Worm (Caenorhabditis elegans) whole organism, late embryonic: ENCODE measurements around the gene B0507.1.

Experiments used
- C08G9.2 ChIP-seq: sonication (generic microtip); optimal IDR thresholded peaks from 2 replicates; lab custom pipeline; 2016; ENCODE audit warnings: mild to moderate bottlenecking, missing genetic modification characterization, moderate library complexity, missing compliant biosample characterization
- F13H6.1 ChIP-seq: sonication (generic microtip); optimal IDR thresholded peaks from 2 replicates; lab custom pipeline; 2016; ENCODE audit warnings: missing genetic modification characterization, missing compliant biosample characterization
- Y22D7AL.16 ChIP-seq: sonication (generic microtip); optimal IDR thresholded peaks from 2 replicates; lab custom pipeline; 2016; ENCODE audit warnings: missing genetic modification characterization, missing compliant biosample characterization
- ama-1 ChIP-seq: fragments of 150-350 bp; optimal IDR thresholded peaks from 2 replicates; lab custom pipeline; 2014
- ceh-18 ChIP-seq: sonication (generic microtip); optimal IDR thresholded peaks from 2 replicates; lab custom pipeline; 2016; ENCODE audit warnings: missing genetic modification characterization, missing compliant biosample characterization
- ceh-22 ChIP-seq: sonication (generic microtip); optimal IDR thresholded peaks from 2 replicates; lab custom pipeline; 2017; ENCODE audit warnings: missing biosample characterization, missing genetic modification characterization
- ceh-30 ChIP-seq: fragments of 150-350 bp; optimal IDR thresholded peaks from 2 replicates; lab custom pipeline; 2014; ENCODE audit warnings: missing biosample characterization, missing genetic modification characterization
- ceh-31 ChIP-seq: sonication (generic microtip); optimal IDR thresholded peaks from 2 replicates; lab custom pipeline; 2016; ENCODE audit warnings: missing genetic modification characterization, missing compliant biosample characterization
- ceh-45 ChIP-seq: fragments of 200-800 bp; sonication (Bioruptor generic); IDR thresholded peaks from 2 replicates; pipeline ENCODE4 v1.3.6; 2022; ENCODE audit warnings: missing genetic modification reagents, missing genetic modification characterization, missing compliant biosample characterization
- ceh-48 ChIP-seq: sonication (generic microtip); optimal IDR thresholded peaks from 2 replicates; lab custom pipeline; 2016; ENCODE audit warnings: missing genetic modification characterization, inconsistent platforms, missing compliant biosample characterization
- ceh-6 ChIP-seq: fragments of 200-800 bp; sonication (Bioruptor generic); optimal IDR thresholded peaks from 2 replicates; lab custom pipeline; 2018; ENCODE audit warnings: mild to moderate bottlenecking, missing genetic modification characterization, missing compliant biosample characterization
- ceh-9 ChIP-seq: sonication (generic microtip); optimal IDR thresholded peaks from 2 replicates; lab custom pipeline; 2016; ENCODE audit warnings: mild to moderate bottlenecking, missing genetic modification characterization, inconsistent platforms, missing compliant biosample characterization
- che-1 ChIP-seq: sonication (generic microtip); optimal IDR thresholded peaks from 2 replicates; lab custom pipeline; 2016; ENCODE audit warnings: mild to moderate bottlenecking, missing genetic modification characterization, missing compliant biosample characterization
- dve-1 ChIP-seq: sonication (generic microtip); optimal IDR thresholded peaks from 2 replicates; lab custom pipeline; 2017; ENCODE audit warnings: antibody characterized with exemption, mild to moderate bottlenecking, missing genetic modification characterization, missing compliant biosample characterization
- elt-2 ChIP-seq: sonication (generic microtip); optimal IDR thresholded peaks from 2 replicates; lab custom pipeline; 2016; ENCODE audit warnings: missing genetic modification reagents, missing genetic modification characterization, missing compliant biosample characterization
- ets-4 ChIP-seq: sonication (generic microtip); optimal IDR thresholded peaks from 2 replicates; lab custom pipeline; 2016; ENCODE audit warnings: missing genetic modification characterization, missing compliant biosample characterization
- eyg-1 ChIP-seq: sonication (generic microtip); optimal IDR thresholded peaks from 2 replicates; lab custom pipeline; 2016; ENCODE audit warnings: missing genotype, missing genetic modification characterization, missing compliant biosample characterization
- fax-1 ChIP-seq: sonication (generic microtip); optimal IDR thresholded peaks from 2 replicates; lab custom pipeline; 2016; ENCODE audit warnings: missing genotype, missing genetic modification characterization, missing compliant biosample characterization
- fkh-6 ChIP-seq: sonication (generic microtip); optimal IDR thresholded peaks from 2 replicates; lab custom pipeline; 2016; ENCODE audit warnings: missing genetic modification characterization, missing compliant biosample characterization
- hlh-13 ChIP-seq: fragments of 200-800 bp; sonication (Bioruptor generic); optimal IDR thresholded peaks from 2 replicates; lab custom pipeline; 2018; ENCODE audit warnings: mild to moderate bottlenecking, missing genetic modification characterization, missing compliant biosample characterization
- hlh-30 ChIP-seq: sonication (generic microtip); optimal IDR thresholded peaks from 2 replicates; lab custom pipeline; 2017; ENCODE audit warnings: antibody characterized with exemption, missing genetic modification characterization, missing compliant biosample characterization; ENCODE audit not compliant: insufficient read depth
- hlh-8 ChIP-seq: sonication (generic microtip); optimal IDR thresholded peaks from 2 replicates; lab custom pipeline; 2016; ENCODE audit warnings: missing genotype, missing genetic modification characterization, missing compliant biosample characterization
- lim-6 ChIP-seq: sonication (generic microtip); optimal IDR thresholded peaks from 2 replicates; lab custom pipeline; 2016; ENCODE audit warnings: missing genetic modification characterization, missing compliant biosample characterization
- lin-11 ChIP-seq: fragments of 200-800 bp; sonication (Bioruptor generic); optimal IDR thresholded peaks from 2 replicates; lab custom pipeline; 2018; ENCODE audit warnings: mild to moderate bottlenecking, missing genetic modification characterization, missing compliant biosample characterization
- madf-2 ChIP-seq: sonication (generic microtip); optimal IDR thresholded peaks from 2 replicates; lab custom pipeline; 2017; ENCODE audit warnings: missing genetic modification characterization, missing compliant biosample characterization
- mec-3 ChIP-seq: sonication (generic microtip); optimal IDR thresholded peaks from 2 replicates; lab custom pipeline; 2016; ENCODE audit warnings: borderline replicate concordance, missing genetic modification characterization, missing compliant biosample characterization
- nfya-1 ChIP-seq: sonication (generic microtip); optimal IDR thresholded peaks from 2 replicates; lab custom pipeline; 2017; ENCODE audit warnings: missing genetic modification characterization, mild to moderate bottlenecking, missing compliant biosample characterization, antibody characterized with exemption, moderate library complexity
- npax-4 ChIP-seq: sonication (generic microtip); optimal IDR thresholded peaks from 2 replicates; lab custom pipeline; 2016; ENCODE audit warnings: missing genetic modification characterization, missing compliant biosample characterization
- pat-9 ChIP-seq: fragments of 200-800 bp; sonication (Bioruptor generic); optimal IDR thresholded peaks from 2 replicates; lab custom pipeline; 2018; ENCODE audit warnings: mild to moderate bottlenecking, missing genetic modification characterization, moderate library complexity, missing compliant biosample characterization
- pha-2 ChIP-seq: sonication (generic microtip); optimal IDR thresholded peaks from 2 replicates; lab custom pipeline; 2017; ENCODE audit warnings: mild to moderate bottlenecking, missing genetic modification characterization, missing compliant biosample characterization
- pha-4 ChIP-seq: fragments of 150-350 bp; optimal IDR thresholded peaks from 2 replicates; lab custom pipeline; 2018; ENCODE audit warnings: missing biosample characterization, missing genetic modification reagents, missing genetic modification characterization
- rnt-1 ChIP-seq: sonication (generic microtip); optimal IDR thresholded peaks from 2 replicates; lab custom pipeline; 2016; ENCODE audit warnings: missing genetic modification characterization, missing compliant biosample characterization
- sdc-2 ChIP-seq: sonication (generic microtip); optimal IDR thresholded peaks from 2 replicates; lab custom pipeline; 2016; ENCODE audit warnings: missing genotype, missing genetic modification characterization, missing compliant biosample characterization
- sox-2 ChIP-seq: fragments of 200-800 bp; sonication (Bioruptor generic); IDR thresholded peaks from 2 replicates; pipeline ENCODE4 v1.3.6; 2022; ENCODE audit warnings: missing genetic modification reagents, missing genetic modification characterization, missing compliant biosample characterization
- sox-4 ChIP-seq: sonication (generic microtip); optimal IDR thresholded peaks from 2 replicates; lab custom pipeline; 2017; ENCODE audit warnings: mild to moderate bottlenecking, missing genetic modification characterization, inconsistent platforms, missing compliant biosample characterization
- syd-9 ChIP-seq: sonication (generic microtip); optimal IDR thresholded peaks from 2 replicates; lab custom pipeline; 2016; ENCODE audit warnings: mild to moderate bottlenecking, missing genetic modification characterization, moderate library complexity, missing compliant biosample characterization
- tbx-2 ChIP-seq: sonication (generic microtip); optimal IDR thresholded peaks from 2 replicates; lab custom pipeline; 2016; ENCODE audit warnings: missing genetic modification characterization, missing compliant biosample characterization
- tbx-7 ChIP-seq: sonication (generic microtip); optimal IDR thresholded peaks from 2 replicates; lab custom pipeline; 2016; ENCODE audit warnings: missing genotype, missing genetic modification characterization, missing compliant biosample characterization
- ttx-3 ChIP-seq: sonication (generic microtip); optimal IDR thresholded peaks from 2 replicates; lab custom pipeline; 2016; ENCODE audit warnings: missing genetic modification reagents, missing genetic modification characterization, missing compliant biosample characterization
- unc-3 ChIP-seq, 2 experiments: fragments of 200-800 bp in 1 of 2; sonication (Bioruptor generic) in 1 of 2; sonication (generic microtip) in 1 of 2; conservative IDR thresholded peaks in 1 of 2; optimal IDR thresholded peaks in 1 of 2; 2 replicates each; pipeline versions ENCODE4 v1.3.6 to Lab custom; 2016 to 2022; ENCODE audit warnings: missing compliant biosample characterization in 2 of 2, missing genetic modification characterization in 2 of 2, missing genetic modification reagents in 1 of 2
- unc-55 ChIP-seq: sonication (generic microtip); optimal IDR thresholded peaks from 2 replicates; lab custom pipeline; 2017; ENCODE audit warnings: missing biosample characterization, missing genetic modification reagents, missing genetic modification characterization
- unc-86 ChIP-seq: sonication (generic microtip); optimal IDR thresholded peaks from 2 replicates; lab custom pipeline; 2016; ENCODE audit warnings: missing genetic modification characterization, missing compliant biosample characterization

Gene B0507.1

DNA sequence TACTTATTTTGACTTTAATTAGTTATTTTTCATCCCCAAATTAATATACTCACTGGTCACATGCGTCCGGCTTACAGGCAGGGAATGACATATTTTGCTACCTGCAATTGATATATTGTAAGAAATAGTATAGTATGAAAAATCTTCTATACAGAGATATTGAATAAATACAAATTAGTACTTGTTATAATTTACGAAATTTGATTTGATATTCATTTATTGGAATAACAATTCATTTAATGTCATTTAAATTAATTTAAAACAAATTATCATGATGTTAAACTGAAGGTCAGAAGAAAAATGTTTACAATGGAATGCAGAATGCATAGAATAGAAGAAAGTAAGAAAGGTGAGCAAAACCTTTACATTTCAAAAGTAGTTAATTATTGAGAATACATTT lies 17.8 kb upstream of the B0507.1 start, which contains the start of gene B0507.7:
TSS of gene B0507.7 (minus strand) at position 101 of the 400 bp plus-strand sequence.
- no peak for TF ChIP-seq ets-4 (tag; lab: Kevin White, UChicago)
- no peak for TF ChIP-seq sox-2
- no peak for TF ChIP-seq madf-2 (tag; lab: Kevin White, UChicago)
- TF ChIP-seq fax-1 = no peak
- no peak for TF ChIP-seq npax-4
- TF ChIP-seq nfya-1 = no peak
- TF ChIP-seq lin-11 = no peak
- TF ChIP-seq ttx-3 (tag; lab: Kevin White, UChicago) = no peak
- no peak for TF ChIP-seq ceh-48 (tag; lab: Kevin White, UChicago)
- TF ChIP-seq hlh-30 (tag; lab: Kevin White, UChicago) = no peak
- TF ChIP-seq ceh-30 (tag; lab: Kevin White, UChicago) = no peak
- no peak for TF ChIP-seq unc-86 (tag; lab: Kevin White, UChicago)
- no peak for TF ChIP-seq ceh-6 (GFP tag; lab: Kevin White, UChicago)
- TF ChIP-seq hlh-8 (tag; lab: Kevin White, UChicago) = no peak
- no peak for TF ChIP-seq C08G9.2 (tag; lab: Kevin White, UChicago)
- TF ChIP-seq lim-6 = no peak
- TF ChIP-seq unc-55 (GFP tag; lab: Kevin White, UChicago) = no peak

DNA sequence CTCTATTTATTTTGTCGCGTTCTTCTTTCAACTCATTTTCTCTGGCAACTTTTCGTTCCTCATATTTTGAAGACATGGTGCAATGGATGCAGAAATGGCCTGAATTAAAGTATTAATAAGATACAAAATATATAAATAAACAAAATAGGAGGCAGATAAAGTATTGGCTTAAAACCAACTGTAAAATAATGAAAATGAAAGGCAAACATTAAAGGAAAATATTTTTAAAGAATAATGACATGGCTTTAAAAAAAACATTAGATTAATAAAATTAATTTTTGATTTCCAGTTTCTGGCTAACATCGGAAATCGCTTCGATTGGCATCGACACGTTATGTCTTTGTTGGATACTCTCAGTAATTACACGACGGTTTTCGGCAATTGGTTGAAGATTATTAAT lies 16.0 kb upstream of the B0507.1 start, which contains the start of gene ddn-1:
TSS of gene ddn-1 (minus strand) at position 101 of the 400 bp plus-strand sequence.
- TF ChIP-seq ceh-6 (GFP tag; lab: Kevin White, UChicago) (no peak), ceh-22 (tag; lab: Kevin White, UChicago) (no peak)

DNA sequence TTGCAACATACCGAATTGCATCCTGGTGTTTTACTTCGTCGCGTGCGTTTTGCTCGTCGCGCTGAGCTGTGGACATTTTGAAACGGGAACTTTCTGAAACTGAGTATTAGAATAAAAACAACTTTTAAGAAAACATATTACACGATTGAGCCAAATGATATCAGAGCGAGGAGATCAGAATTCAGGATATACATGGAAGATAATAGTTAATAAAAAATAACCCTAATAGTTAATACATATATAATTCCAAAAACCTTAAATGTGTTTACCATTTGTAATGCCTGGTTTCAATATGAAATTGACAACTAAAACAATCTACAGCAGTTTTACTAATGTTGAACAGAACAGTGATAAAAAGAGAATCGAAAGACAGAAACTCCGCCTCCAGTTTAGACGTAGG lies 13.5 kb upstream of the B0507.1 start, which contains the start of gene B0507.8:
TSS of gene B0507.8 (minus strand) at position 101 of the 400 bp plus-strand sequence.
- no peak for TF ChIP-seq ama-1
- no peak for TF ChIP-seq mec-3 (tag; lab: Kevin White, UChicago)
- TF ChIP-seq tbx-2 (tag; lab: Kevin White, UChicago) = no peak
- TF ChIP-seq nfya-1 = no peak
- TF ChIP-seq ceh-31 (tag; lab: Kevin White, UChicago) = no peak
- no peak for TF ChIP-seq sox-2
- no peak for TF ChIP-seq hlh-30 (tag; lab: Kevin White, UChicago)
- TF ChIP-seq pha-4 (tag; lab: Kevin White, UChicago) = no peak
- no peak for TF ChIP-seq unc-3 (GFP tag; conservative IDR thresholded peaks at IDR 0.05; lab: Robert Waterston, UW)
- TF ChIP-seq unc-3 (tag; optimal IDR thresholded peaks at IDR 0.05; lab: Kevin White, UChicago) = no peak
- TF ChIP-seq unc-55 (GFP tag; lab: Kevin White, UChicago) = no peak
- no peak for TF ChIP-seq eyg-1 (tag; lab: Kevin White, UChicago)
- no peak for TF ChIP-seq lin-11
- TF ChIP-seq pat-9 (tag; lab: Kevin White, UChicago) = no peak
- no peak for TF ChIP-seq pha-2 (tag; lab: Kevin White, UChicago)
- no peak for TF ChIP-seq ceh-18 (tag; lab: Kevin White, UChicago)
- no peak for TF ChIP-seq rnt-1 (tag; lab: Kevin White, UChicago)
- TF ChIP-seq fax-1 = no peak
- no peak for TF ChIP-seq hlh-13 (GFP tag; lab: Kevin White, UChicago)
- TF ChIP-seq madf-2 (tag; lab: Kevin White, UChicago) = no peak

DNA sequence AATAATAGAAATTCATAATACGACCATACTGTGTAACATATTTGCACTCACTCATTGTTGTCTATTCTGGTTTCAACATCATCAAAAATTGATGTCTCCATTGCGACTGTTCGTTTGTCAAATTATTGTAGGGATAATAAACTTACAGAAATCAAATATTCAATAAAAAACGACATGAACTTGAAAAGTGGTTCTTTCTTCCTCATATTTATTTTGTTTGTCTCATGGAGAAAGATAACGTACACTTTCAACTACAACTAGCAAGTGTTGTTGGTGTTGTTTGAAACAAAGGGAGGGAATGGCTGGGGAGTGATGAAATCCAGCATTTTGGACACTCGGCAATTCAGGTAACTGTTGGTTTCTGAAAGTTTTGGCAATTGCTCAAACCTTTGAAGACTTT lies 10.4 kb upstream of the B0507.1 start, which contains the start of gene B0507.9:
TSS of gene B0507.9 (minus strand) at position 101 of the 400 bp plus-strand sequence.
- TF ChIP-seq fkh-6 = no peak
- TF ChIP-seq pha-2 (tag; lab: Kevin White, UChicago) = no peak
- no peak for TF ChIP-seq ceh-45 (GFP tag; lab: Robert Waterston, UW)
- no peak for TF ChIP-seq che-1 (tag; lab: Kevin White, UChicago)
- no peak for TF ChIP-seq nfya-1
- TF ChIP-seq npax-4 = no peak
- TF ChIP-seq F13H6.1 (tag; lab: Kevin White, UChicago) = no peak
- TF ChIP-seq unc-55 (GFP tag; lab: Kevin White, UChicago) = no peak
- TF ChIP-seq hlh-13 (GFP tag; lab: Kevin White, UChicago) = no peak
- TF ChIP-seq elt-2 (tag; lab: Kevin White, UChicago) = no peak
- no peak for TF ChIP-seq Y22D7AL.16 (tag; lab: Kevin White, UChicago)
- no peak for TF ChIP-seq fax-1
- no peak for TF ChIP-seq ceh-9
- TF ChIP-seq dve-1 (tag; lab: Kevin White, UChicago) = no peak
- TF ChIP-seq sox-4 = no peak
- TF ChIP-seq sdc-2 (tag; lab: Kevin White, UChicago) = no peak
- no peak for TF ChIP-seq syd-9 (tag; lab: Kevin White, UChicago)
- no peak for TF ChIP-seq tbx-7 (tag; lab: Kevin White, UChicago)
